Worm (Caenorhabditis elegans) whole organism, early embryonic: ENCODE results near the gene twk-18.

Source experiments
- aly-1 ChIP-seq: sonication (generic microtip); optimal IDR thresholded peaks from 2 replicates; lab custom pipeline; 2016; ENCODE audit warnings: missing genetic modification characterization, missing compliant biosample characterization
- ama-1 ChIP-seq: fragments of 150-350 bp; optimal IDR thresholded peaks from 2 replicates; lab custom pipeline; 2014
- flt-1 ChIP-seq: fragments of 200-800 bp; sonication (Bioruptor generic); IDR thresholded peaks from 2 replicates; pipeline ENCODE4 v1.3.6; 2022; ENCODE audit warnings: missing genetic modification characterization, missing compliant biosample characterization
- hmbx-1 ChIP-seq: sonication (generic microtip); optimal IDR thresholded peaks from 2 replicates; lab custom pipeline; 2016; ENCODE audit warnings: mild to moderate bottlenecking, missing genetic modification characterization, missing compliant biosample characterization

- no peak for TF ChIP-seq hmbx-1 (tag; lab: Kevin White, UChicago)
- no peak for TF ChIP-seq flt-1 (GFP tag; lab: Robert Waterston, UW)
- no peak for TF ChIP-seq ama-1 (lab: Kevin White, UChicago)
- no peak for TF ChIP-seq aly-1 (tag; lab: Kevin White, UChicago)
Observed at ce11 chrX:8998809-8999208, 10.9 kb downstream of the twk-18 start, which contains the start of gene C24A3.1.
